Worm (Caenorhabditis elegans) whole organism, dauer: ENCODE results near the gene W09G12.7.
"Not testable (repeated sequence)": the region's sequence is repeated elsewhere in the genome, so short reads cannot be mapped to it uniquely, and the experiment has no call there.

Source experiments
- unc-62 ChIP-seq: sonication (generic microtip); optimal IDR thresholded peaks from 2 replicates; lab custom pipeline; 2017; ENCODE audit warnings: missing biosample characterization, missing genetic modification reagents, missing genetic modification characterization

The W09G12.7 gene

ce11 chrIV:1228675-1229130 is at the start of gene W09G12.7:
W09G12.7 (plus strand) TSS chrIV:1229080.
- TF ChIP-seq unc-62, result no peak

DNA sequence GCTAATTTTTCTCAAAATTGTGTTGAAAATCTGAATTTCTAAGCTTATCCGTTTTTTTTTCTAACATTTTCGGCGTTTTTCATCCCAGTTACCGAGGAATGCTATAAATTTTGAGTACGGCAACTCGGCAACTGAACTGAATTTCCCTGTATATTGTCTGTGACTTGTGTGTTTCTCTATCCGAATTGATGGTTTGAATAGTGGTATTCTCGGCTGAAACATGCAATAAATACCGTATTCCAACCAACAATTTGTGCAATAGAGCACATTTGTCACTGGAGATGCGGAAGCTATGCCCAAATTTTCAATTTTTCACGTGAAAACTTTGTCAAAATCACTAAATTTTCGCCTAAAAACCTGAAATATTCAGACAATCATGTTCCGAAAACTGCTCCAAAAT is 46.6 kb upstream of the W09G12.7 start, which contains the start of gene rmif-2:
TSS of gene rmif-2 (plus strand) at position 301 of the 400 bp plus-strand sequence.
- not testable (repeated sequence) for TF ChIP-seq unc-62

ce11 chrIV:1187502-1187901 is 41.4 kb upstream of the W09G12.7 start, which contains the start of gene mdt-20:
mdt-20 (plus strand) TSS chrIV:1187802.
- not testable (repeated sequence) for TF ChIP-seq unc-62

- TF ChIP-seq unc-62, result no peak
Observed at ce11 chrIV:1192765-1193164, 36.1 kb upstream of the W09G12.7 start, which contains the start of gene spl-3. spl-3 (plus strand) TSS chrIV:1193065.

- no peak for TF ChIP-seq unc-62
Observed at ce11 chrIV:1199501-1199900, 29.4 kb upstream of the W09G12.7 start.

ce11 chrIV:1204870-1205269 is 24.0 kb upstream of the W09G12.7 start, which contains the start of gene dsl-2:
dsl-2 (minus strand) TSS chrIV:1204970.
- TF ChIP-seq unc-62, result no peak

DNA sequence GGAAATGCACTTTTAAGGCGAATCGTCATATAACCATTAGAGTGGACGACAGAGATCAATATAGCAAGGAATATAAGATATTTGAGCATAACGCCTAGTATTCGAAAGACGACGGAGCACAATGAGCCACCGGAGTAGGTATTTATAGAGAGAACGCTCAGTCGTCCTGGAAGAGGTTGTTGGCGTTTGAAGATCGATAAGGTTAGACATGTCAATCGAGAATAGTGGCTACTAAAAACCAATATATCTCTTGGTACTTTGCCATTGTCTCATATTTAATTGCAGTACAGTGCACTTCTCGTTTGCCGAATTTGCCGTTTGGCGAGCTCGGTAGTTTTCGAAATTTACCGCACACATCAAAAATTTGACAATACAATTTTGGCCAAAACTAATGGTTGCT is 20.9 kb upstream of the W09G12.7 start, which contains the start of gene dsl-1:
TSS of gene dsl-1 (minus strand) at position 101 of the 400 bp plus-strand sequence.
- TF ChIP-seq unc-62, result no peak

- TF ChIP-seq unc-62, result no peak
Observed at ce11 chrIV:1209320-1209719, 19.6 kb upstream of the W09G12.7 start.

- no peak for TF ChIP-seq unc-62
Observed at ce11 chrIV:1209813-1210212, 19.1 kb upstream of the W09G12.7 start.

DNA sequence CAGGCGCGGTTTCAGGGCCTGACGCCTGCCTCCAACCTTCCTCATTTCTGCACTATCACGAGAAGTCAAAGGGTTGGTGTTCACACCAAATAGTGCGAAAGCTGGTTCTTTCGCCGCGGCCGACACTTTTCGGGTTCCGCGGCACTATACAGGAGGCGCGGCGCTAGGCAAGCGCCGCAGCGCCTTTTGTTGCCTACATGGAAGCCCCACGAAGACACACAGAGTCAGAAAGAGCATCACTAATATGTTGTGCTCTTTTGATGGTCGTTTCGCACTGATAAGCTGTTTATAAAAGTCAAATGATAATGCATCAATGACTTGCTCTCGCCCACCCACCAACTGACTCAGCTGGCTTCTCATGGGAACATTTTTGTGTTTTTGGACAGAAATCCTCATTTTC is 17.0 kb upstream of the W09G12.7 start:
- no peak for TF ChIP-seq unc-62

- no peak for TF ChIP-seq unc-62
Observed at ce11 chrIV:1212357-1212756, 16.5 kb upstream of the W09G12.7 start.

DNA sequence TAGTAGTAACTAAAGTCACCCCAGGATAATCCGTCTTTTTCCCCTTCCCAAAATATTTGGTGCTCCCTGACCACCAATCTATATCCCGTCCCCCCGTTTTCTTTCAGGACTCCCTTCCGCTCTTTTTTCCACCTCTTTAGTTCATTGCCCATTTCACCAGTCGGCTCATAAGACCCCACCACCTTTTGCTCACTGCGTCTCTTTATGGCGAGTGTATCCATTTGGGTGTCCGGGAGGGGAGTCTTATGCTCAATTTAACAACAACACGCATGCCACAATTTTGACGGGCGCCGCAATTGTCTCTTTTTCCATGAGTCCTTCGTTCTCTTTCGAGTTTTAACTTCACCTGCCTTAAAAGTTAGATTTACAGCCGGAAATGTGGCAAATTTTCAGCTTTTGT is 15.7 kb upstream of the W09G12.7 start:
- TF ChIP-seq unc-62, result no peak

- TF ChIP-seq unc-62, result no peak
Observed at ce11 chrIV:1215536-1215935, 13.3 kb upstream of the W09G12.7 start.

DNA sequence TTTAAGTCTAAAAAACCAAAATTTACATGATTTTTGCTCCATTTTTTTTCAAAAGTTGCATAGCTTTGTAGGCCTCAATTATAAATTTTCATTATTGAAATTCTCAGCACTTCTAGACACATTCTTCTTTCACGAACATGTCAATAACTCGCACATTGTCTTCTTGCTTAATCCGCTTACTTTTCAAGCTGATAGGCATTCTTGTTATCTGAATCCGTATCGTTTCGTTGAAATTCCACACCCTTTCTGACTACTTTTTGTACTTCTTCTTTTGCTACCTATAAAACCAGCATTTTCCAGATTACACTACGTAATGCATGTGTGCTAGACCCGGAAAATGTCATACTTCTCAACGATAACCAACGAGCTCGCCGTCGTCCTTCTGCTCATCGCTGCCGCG is 12.6 kb upstream of the W09G12.7 start, which contains the start of gene W09G12.9:
TSS of gene W09G12.9 (plus strand) at position 301 of the 400 bp plus-strand sequence.
- TF ChIP-seq unc-62, result no peak

DNA sequence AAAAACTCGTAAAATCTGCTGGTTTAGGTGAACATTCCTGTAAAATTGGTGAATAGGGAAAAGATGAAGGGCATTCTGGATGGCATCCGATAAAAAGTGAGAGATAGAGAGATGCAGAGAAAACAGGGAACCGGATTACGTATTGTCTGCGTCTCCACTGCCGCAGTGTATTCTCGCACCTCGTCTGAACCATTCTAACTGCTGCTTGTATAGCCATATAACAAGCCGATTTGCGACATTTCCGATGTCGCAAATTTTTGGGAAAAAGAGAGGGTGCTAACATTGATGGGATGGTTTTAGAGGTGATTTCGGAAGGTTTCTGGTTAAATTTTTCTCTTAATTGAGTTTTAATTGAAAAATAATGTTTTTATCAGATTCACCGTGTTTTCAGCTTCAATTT is 7.7 kb upstream of the W09G12.7 start, which contains the start of gene W09G12.10:
TSS of gene W09G12.10 (minus strand) at position 121 of the 400 bp plus-strand sequence.
- no peak for TF ChIP-seq unc-62

- no peak for TF ChIP-seq unc-62
Observed at ce11 chrIV:1224781-1225180, 4.1 kb upstream of the W09G12.7 start.

DNA sequence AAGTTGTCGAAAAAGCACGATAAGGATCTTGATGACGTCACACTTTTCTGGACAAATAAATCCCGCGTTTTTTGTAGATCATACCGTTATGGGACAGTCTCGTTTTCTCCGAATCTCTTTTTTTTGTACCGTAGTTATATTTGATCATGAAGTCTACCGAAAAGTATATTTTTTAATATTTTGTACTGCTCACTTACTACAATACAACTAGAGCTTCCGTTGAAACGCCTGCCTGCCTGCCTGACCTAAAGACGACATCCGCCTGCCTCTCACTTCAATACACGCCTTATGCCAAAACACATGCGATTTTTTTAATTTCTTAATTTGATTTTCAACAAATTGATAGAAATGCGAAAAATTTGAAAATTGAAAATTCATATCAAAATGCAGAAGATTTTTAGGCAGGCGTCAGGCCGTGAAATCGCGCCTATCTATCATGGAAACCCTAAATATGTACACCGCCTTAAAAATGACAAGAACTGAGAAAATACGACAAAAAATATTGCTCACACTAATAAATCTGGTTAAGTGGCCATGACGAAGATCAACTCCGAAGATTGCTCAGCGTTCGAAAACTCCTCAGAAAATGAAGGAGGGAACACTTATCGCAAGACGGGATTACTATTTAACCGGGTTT is 3.2 kb upstream of the W09G12.7 start, which contains the start of gene W09G12.8:
TSS of gene W09G12.8 (plus strand) at position 587 of the 637 bp plus-strand sequence.
- no peak for TF ChIP-seq unc-62

ce11 chrIV:1231589-1231988 is 2.7 kb downstream of the W09G12.7 start, which contains the start of gene W09G12.6:
W09G12.6 (plus strand) TSS chrIV:1231889.
- TF ChIP-seq unc-62, result no peak
